Fruit fly (Drosophila melanogaster) whole organism: Measurements from ENCODE around the gene CG11882.

Experiments used
- CG8478 ChIP-seq: fragments of >200 bp; optimal IDR thresholded peaks from 2 replicates; lab custom pipeline; 2018; ENCODE audit warnings: inconsistent platforms
- EcR ChIP-seq, 2 experiments: fragments of >200 bp; optimal IDR thresholded peaks; 2 replicates each; lab custom pipeline; 2017; ENCODE audit warnings: missing biosample characterization in 2 of 2, missing genetic modification characterization in 2 of 2, missing genetic modification reagents in 2 of 2
- pan ChIP-seq: fragments of >200 bp; optimal IDR thresholded peaks from 2 replicates; lab custom pipeline; 2017
- psq ChIP-seq: fragments of >200 bp; optimal IDR thresholded peaks from 2 replicates; lab custom pipeline; 2017
- usp ChIP-seq: fragments of >200 bp; optimal IDR thresholded peaks from 2 replicates; lab custom pipeline; 2017; ENCODE audit warnings: missing biosample characterization, missing genetic modification characterization, mixed read lengths

- TF ChIP-seq pan (lab: Kevin White, UChicago): no peak
- TF ChIP-seq EcR (GFP tag; optimal IDR thresholded peaks at IDR 0.05; lab: Kevin White, UChicago): no peak
- TF ChIP-seq usp (GFP tag; lab: Kevin White, UChicago): no peak
- no peak for TF ChIP-seq psq
- no peak for TF ChIP-seq CG8478 (lab: Kevin White, UChicago)
Measured at dm6 chr3R:29158721-29159120, 10.7 kb upstream of the CG11882 start.
